Worm (Caenorhabditis elegans): ENCODE results near the gene clec-76.

DNA sequence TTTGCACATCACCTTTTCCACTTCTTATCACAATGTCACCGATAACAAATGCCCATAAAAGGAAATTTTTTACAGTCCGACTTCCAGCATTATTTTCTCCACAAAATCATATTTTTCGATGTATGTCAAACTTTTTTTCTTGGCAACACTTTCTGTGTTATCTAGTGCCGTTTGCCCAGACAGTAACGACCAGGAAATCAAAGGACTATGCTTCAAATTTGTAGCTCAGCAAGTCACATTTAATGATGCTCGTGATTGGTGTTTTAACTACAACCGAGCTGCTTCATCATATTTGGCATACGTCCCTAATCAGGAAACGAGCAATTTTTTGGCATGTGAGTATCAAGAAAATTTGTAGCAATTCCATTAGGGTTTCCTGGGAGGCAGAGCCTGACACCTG lies 1.5 kb upstream of the clec-76 start:
- TF ChIP-seq skn-1 (tag; optimal IDR thresholded peaks at IDR 0.05): no peak
- no peak for TF ChIP-seq nhr-6 (tag; optimal IDR thresholded peaks at IDR 0.05)
- TF ChIP-seq egl-27 (tag; optimal IDR thresholded peaks at IDR 0.05): no peak
- no peak for TF ChIP-seq nhr-10 (tag; optimal IDR thresholded peaks at IDR 0.05)
- no peak for TF ChIP-seq nhr-12 (tag; optimal IDR thresholded peaks at IDR 0.05)
- no peak for TF ChIP-seq snpc-4 (tag; optimal IDR thresholded peaks at IDR 0.05)
- no peak for TF ChIP-seq elt-3 (tag; optimal IDR thresholded peaks at IDR 0.05)
- TF ChIP-seq aly-2 (tag; optimal IDR thresholded peaks at IDR 0.05): no peak
- no peak for TF ChIP-seq lin-39 (tag; optimal IDR thresholded peaks at IDR 0.05)
